Worm (Caenorhabditis elegans) whole organism, mixed stage, embryonic: Measurements from ENCODE around the gene selt-1.2.

Source experiments
- M03D4.4 ChIP-seq: sonication (generic microtip); optimal IDR thresholded peaks from 2 replicates; lab custom pipeline; 2017; ENCODE audit warnings: mild to moderate bottlenecking, missing genetic modification characterization, missing compliant biosample characterization
- bed-3 ChIP-seq: fragments of 200-800 bp; sonication (Bioruptor generic); optimal IDR thresholded peaks from 3 replicates; lab custom pipeline; 2018; ENCODE audit warnings: mild to moderate bottlenecking, missing genetic modification characterization, moderate library complexity, missing compliant biosample characterization
- blmp-1 ChIP-seq: fragments of 150-350 bp; optimal IDR thresholded peaks from 2 replicates; lab custom pipeline; 2014; ENCODE audit warnings: missing biosample characterization, missing genetic modification characterization
- ceh-43 ChIP-seq: fragments of 200-800 bp; sonication (Bioruptor generic); optimal IDR thresholded peaks from 2 replicates; lab custom pipeline; 2018; ENCODE audit warnings: mild to moderate bottlenecking, missing genetic modification characterization, moderate library complexity, missing compliant biosample characterization
- ceh-83 ChIP-seq: fragments of 200-800 bp; sonication (Bioruptor generic); optimal IDR thresholded peaks from 2 replicates; lab custom pipeline; 2018; ENCODE audit warnings: mild to moderate bottlenecking, missing genetic modification characterization, missing compliant biosample characterization
- ces-1 ChIP-seq: fragments of 150-350 bp; optimal IDR thresholded peaks from 2 replicates; lab custom pipeline; 2014; ENCODE audit warnings: missing biosample characterization, missing genetic modification reagents, missing genetic modification characterization
- cnd-1 ChIP-seq: fragments of 200-800 bp; sonication (Bioruptor generic); optimal IDR thresholded peaks from 2 replicates; lab custom pipeline; 2018; ENCODE audit warnings: mild to moderate bottlenecking, missing genetic modification characterization, missing compliant biosample characterization
- drap-1 ChIP-seq: fragments of 200-800 bp; sonication (Bioruptor generic); optimal IDR thresholded peaks from 3 replicates; lab custom pipeline; 2018; ENCODE audit warnings: mild to moderate bottlenecking, missing genetic modification characterization, missing compliant biosample characterization
- elt-1 ChIP-seq: sonication (generic microtip); optimal IDR thresholded peaks from 2 replicates; lab custom pipeline; 2017; ENCODE audit warnings: missing genetic modification characterization, mild to moderate bottlenecking, missing compliant biosample characterization, antibody characterized with exemption, moderate library complexity, borderline replicate concordance; ENCODE audit not compliant: insufficient read depth
- elt-3 ChIP-seq: fragments of 150-350 bp; optimal IDR thresholded peaks from 2 replicates; lab custom pipeline; 2014; ENCODE audit warnings: missing biosample characterization, missing genetic modification characterization
- flh-1 ChIP-seq: fragments of 200-800 bp; sonication (Bioruptor generic); optimal IDR thresholded peaks from 2 replicates; lab custom pipeline; 2018; ENCODE audit warnings: mild to moderate bottlenecking, missing genetic modification characterization, moderate library complexity, missing compliant biosample characterization
- ham-2 ChIP-seq: fragments of 200-800 bp; sonication (Bioruptor generic); optimal IDR thresholded peaks from 2 replicates; lab custom pipeline; 2018; ENCODE audit warnings: mild to moderate bottlenecking, missing genetic modification characterization, missing compliant biosample characterization
- lin-13 ChIP-seq: fragments of 150-350 bp; optimal IDR thresholded peaks from 2 replicates; lab custom pipeline; 2014; ENCODE audit warnings: missing biosample characterization, missing genetic modification characterization
- lin-32 ChIP-seq: fragments of 200-800 bp; sonication (Bioruptor generic); optimal IDR thresholded peaks from 2 replicates; lab custom pipeline; 2018; ENCODE audit warnings: mild to moderate bottlenecking, missing genetic modification characterization, missing compliant biosample characterization
- lsy-2 ChIP-seq: fragments of 150-350 bp; optimal IDR thresholded peaks from 2 replicates; lab custom pipeline; 2014; ENCODE audit warnings: missing biosample characterization, missing genetic modification characterization
- mab-5 ChIP-seq: fragments of 150-350 bp; optimal IDR thresholded peaks from 2 replicates; lab custom pipeline; 2014; ENCODE audit warnings: missing biosample characterization, missing genetic modification characterization
- mep-1 ChIP-seq: fragments of 150-350 bp; optimal IDR thresholded peaks from 2 replicates; lab custom pipeline; 2017; ENCODE audit warnings: missing biosample characterization, missing genetic modification reagents, missing genetic modification characterization, inconsistent platforms
- mls-2 ChIP-seq: sonication (generic microtip); optimal IDR thresholded peaks from 2 replicates; lab custom pipeline; 2016; ENCODE audit warnings: mild to moderate bottlenecking, missing genetic modification characterization, moderate library complexity, missing compliant biosample characterization
- nhr-12 ChIP-seq: fragments of 150-350 bp; optimal IDR thresholded peaks from 2 replicates; lab custom pipeline; 2014; ENCODE audit warnings: missing biosample characterization, missing genetic modification characterization
- nhr-2 ChIP-seq: fragments of 150-350 bp; optimal IDR thresholded peaks from 2 replicates; lab custom pipeline; 2014; ENCODE audit warnings: missing biosample characterization, missing genetic modification characterization
- nhr-237 ChIP-seq: fragments of 150-350 bp; optimal IDR thresholded peaks from 2 replicates; lab custom pipeline; 2014; ENCODE audit warnings: missing biosample characterization, missing genetic modification characterization
- nhr-28 ChIP-seq: fragments of 150-350 bp; optimal IDR thresholded peaks from 2 replicates; lab custom pipeline; 2014; ENCODE audit warnings: missing biosample characterization, missing genetic modification characterization
- pha-4 ChIP-seq: fragments of 150-350 bp; optimal IDR thresholded peaks from 2 replicates; lab custom pipeline; 2018; ENCODE audit warnings: missing biosample characterization, missing genetic modification reagents, missing genetic modification characterization
- snpc-4 ChIP-seq: fragments of 150-350 bp; optimal IDR thresholded peaks from 2 replicates; lab custom pipeline; 2014; ENCODE audit warnings: missing biosample characterization, missing genetic modification characterization
- sptf-1 ChIP-seq: sonication (generic microtip); optimal IDR thresholded peaks from 2 replicates; lab custom pipeline; 2017; ENCODE audit warnings: mild to moderate bottlenecking, missing genetic modification characterization, moderate library complexity, missing compliant biosample characterization
- tbx-8 ChIP-seq: fragments of 200-800 bp; sonication (Bioruptor generic); optimal IDR thresholded peaks from 2 replicates; lab custom pipeline; 2018; ENCODE audit warnings: mild to moderate bottlenecking, missing genetic modification characterization, moderate library complexity, missing compliant biosample characterization
- unc-120 ChIP-seq: sonication (generic microtip); optimal IDR thresholded peaks from 2 replicates; lab custom pipeline; 2017; ENCODE audit warnings: missing genetic modification characterization, missing compliant biosample characterization; ENCODE audit not compliant: poor library complexity, severe bottlenecking
- unc-39 ChIP-seq: fragments of 150-350 bp; optimal IDR thresholded peaks from 2 replicates; lab custom pipeline; 2014; ENCODE audit warnings: missing biosample characterization, missing genetic modification characterization
- unc-62 ChIP-seq: fragments of 150-350 bp; optimal IDR thresholded peaks from 2 replicates; lab custom pipeline; 2014; ENCODE audit warnings: missing biosample characterization, missing genetic modification reagents, missing genetic modification characterization
- zip-8 ChIP-seq: fragments of 150-350 bp; optimal IDR thresholded peaks from 2 replicates; lab custom pipeline; 2014; ENCODE audit warnings: missing biosample characterization, missing genetic modification characterization

Gene selt-1.2

ce11 chrV:10712608-10712900 is 34.6 kb downstream of the selt-1.2 start:
- TF ChIP-seq lin-13 (tag; lab: Kevin White, UChicago) (no peak), elt-3 (tag; lab: Kevin White, UChicago) (no peak), drap-1 (GFP tag; lab: Kevin White, UChicago) (no peak), sptf-1 (tag; lab: Kevin White, UChicago) (no peak), mep-1 (tag; lab: Kevin White, UChicago) (no peak), nhr-2 (tag; lab: Kevin White, UChicago) (no peak), M03D4.4 (tag; lab: Kevin White, UChicago) (no peak), pha-4 (tag; lab: Kevin White, UChicago) (no peak), snpc-4 (tag; lab: Kevin White, UChicago) (no peak), unc-39 (tag; lab: Kevin White, UChicago) (no peak)

- no peak for TF ChIP-seq mls-2
- TF ChIP-seq unc-120 = peak; percentile 16
- TF ChIP-seq ces-1 (GFP tag; lab: Kevin White, UChicago) = no peak
- no peak for TF ChIP-seq lin-13 (tag; lab: Kevin White, UChicago)
- TF ChIP-seq nhr-12 (tag; lab: Kevin White, UChicago) = no peak
- no peak for TF ChIP-seq ham-2 (GFP tag; lab: Kevin White, UChicago)
- no peak for TF ChIP-seq unc-39 (tag; lab: Kevin White, UChicago)
- TF ChIP-seq drap-1 (GFP tag; lab: Kevin White, UChicago) = no peak
These were observed 35.1 kb downstream of the selt-1.2 start for ce11 chrV:10711829-10712607.

ce11 chrV:10711004-10711403 is 36.2 kb downstream of the selt-1.2 start:
- no peak for TF ChIP-seq tbx-8

- TF ChIP-seq ceh-43 (GFP tag; lab: Kevin White, UChicago) = no peak
- TF ChIP-seq elt-3 (tag; lab: Kevin White, UChicago) = no peak
- no peak for TF ChIP-seq snpc-4 (tag; lab: Kevin White, UChicago)
- no peak for TF ChIP-seq sptf-1 (tag; lab: Kevin White, UChicago)
- no peak for TF ChIP-seq nhr-237 (tag; lab: Kevin White, UChicago)
- TF ChIP-seq mab-5 (tag; lab: Kevin White, UChicago) = no peak
- TF ChIP-seq cnd-1 (tag; lab: Kevin White, UChicago) = no peak
- TF ChIP-seq ceh-83 (GFP tag; lab: Kevin White, UChicago) = no peak
- no peak for TF ChIP-seq ham-2 (GFP tag; lab: Kevin White, UChicago)
- no peak for TF ChIP-seq unc-120
- no peak for TF ChIP-seq unc-39 (tag; lab: Kevin White, UChicago)
- no peak for TF ChIP-seq blmp-1
- no peak for TF ChIP-seq zip-8 (tag; lab: Kevin White, UChicago)
- no peak for TF ChIP-seq lsy-2 (tag; lab: Kevin White, UChicago)
- TF ChIP-seq flh-1 = no peak
- no peak for TF ChIP-seq nhr-28 (tag; lab: Kevin White, UChicago)
These were observed 37.8 kb downstream of the selt-1.2 start for ce11 chrV:10709385-10709784.

ce11 chrV:10708346-10708745 is 38.8 kb downstream of the selt-1.2 start:
- TF ChIP-seq ces-1 (GFP tag; lab: Kevin White, UChicago) (no peak), snpc-4 (tag; lab: Kevin White, UChicago) (no peak)

ce11 chrV:10702910-10703309 is 44.3 kb downstream of the selt-1.2 start:
- TF ChIP-seq blmp-1 (no peak), lsy-2 (tag; lab: Kevin White, UChicago) (no peak), elt-3 (tag; lab: Kevin White, UChicago) (no peak), lin-32 (GFP tag; lab: Kevin White, UChicago) (no peak), nhr-12 (tag; lab: Kevin White, UChicago) (no peak)
- TF ChIP-seq, all 35 proteins: peak for 0

ce11 chrV:10702249-10702648 is 44.9 kb downstream of the selt-1.2 start, which contains the start of gene pph-1:
pph-1 (plus strand) TSS chrV:10702549.
- no peak for TF ChIP-seq mab-5 (tag; lab: Kevin White, UChicago)
- TF ChIP-seq M03D4.4 (tag; lab: Kevin White, UChicago) = no peak
- no peak for TF ChIP-seq unc-39 (tag; lab: Kevin White, UChicago)
- TF ChIP-seq snpc-4 (tag; lab: Kevin White, UChicago) = no peak
- no peak for TF ChIP-seq cnd-1 (tag; lab: Kevin White, UChicago)
- TF ChIP-seq bed-3 = no peak
- TF ChIP-seq mep-1 (tag; lab: Kevin White, UChicago) = no peak
- TF ChIP-seq ceh-43 (GFP tag; lab: Kevin White, UChicago) = no peak
- TF ChIP-seq lin-13 (tag; lab: Kevin White, UChicago) = no peak
- TF ChIP-seq mls-2 = no peak
- TF ChIP-seq elt-1 (tag; lab: Kevin White, UChicago) = no peak
- TF ChIP-seq drap-1 (GFP tag; lab: Kevin White, UChicago) = no peak
- no peak for TF ChIP-seq pha-4 (tag; lab: Kevin White, UChicago)
- TF ChIP-seq unc-62 (GFP tag; lab: Kevin White, UChicago) = no peak
- no peak for TF ChIP-seq blmp-1
- TF ChIP-seq ham-2 (GFP tag; lab: Kevin White, UChicago) = no peak
- no peak for TF ChIP-seq sptf-1 (tag; lab: Kevin White, UChicago)
